Worm (Caenorhabditis elegans) whole organism, mixed stage, embryonic: ENCODE measurements around the gene Y67H2A.7.

Experiments used
- bed-3 ChIP-seq: fragments of 200-800 bp; sonication (Bioruptor generic); optimal IDR thresholded peaks from 3 replicates; lab custom pipeline; 2018; ENCODE audit warnings: mild to moderate bottlenecking, missing genetic modification characterization, moderate library complexity, missing compliant biosample characterization
- blmp-1 ChIP-seq: fragments of 150-350 bp; optimal IDR thresholded peaks from 2 replicates; lab custom pipeline; 2014; ENCODE audit warnings: missing biosample characterization, missing genetic modification characterization
- ceh-39 ChIP-seq: fragments of 150-350 bp; optimal IDR thresholded peaks from 2 replicates; lab custom pipeline; 2014; ENCODE audit warnings: missing biosample characterization, missing genetic modification characterization
- ceh-43 ChIP-seq: fragments of 200-800 bp; sonication (Bioruptor generic); optimal IDR thresholded peaks from 2 replicates; lab custom pipeline; 2018; ENCODE audit warnings: mild to moderate bottlenecking, missing genetic modification characterization, moderate library complexity, missing compliant biosample characterization
- ceh-83 ChIP-seq: fragments of 200-800 bp; sonication (Bioruptor generic); optimal IDR thresholded peaks from 2 replicates; lab custom pipeline; 2018; ENCODE audit warnings: mild to moderate bottlenecking, missing genetic modification characterization, missing compliant biosample characterization
- ces-1 ChIP-seq: fragments of 150-350 bp; optimal IDR thresholded peaks from 2 replicates; lab custom pipeline; 2014; ENCODE audit warnings: missing biosample characterization, missing genetic modification reagents, missing genetic modification characterization
- cnd-1 ChIP-seq: fragments of 200-800 bp; sonication (Bioruptor generic); optimal IDR thresholded peaks from 2 replicates; lab custom pipeline; 2018; ENCODE audit warnings: mild to moderate bottlenecking, missing genetic modification characterization, missing compliant biosample characterization
- drap-1 ChIP-seq: fragments of 200-800 bp; sonication (Bioruptor generic); optimal IDR thresholded peaks from 3 replicates; lab custom pipeline; 2018; ENCODE audit warnings: mild to moderate bottlenecking, missing genetic modification characterization, missing compliant biosample characterization
- elt-1 ChIP-seq: sonication (generic microtip); optimal IDR thresholded peaks from 2 replicates; lab custom pipeline; 2017; ENCODE audit warnings: missing genetic modification characterization, mild to moderate bottlenecking, missing compliant biosample characterization, antibody characterized with exemption, moderate library complexity, borderline replicate concordance; ENCODE audit not compliant: insufficient read depth
- elt-3 ChIP-seq: fragments of 150-350 bp; optimal IDR thresholded peaks from 2 replicates; lab custom pipeline; 2014; ENCODE audit warnings: missing biosample characterization, missing genetic modification characterization
- flh-1 ChIP-seq: fragments of 200-800 bp; sonication (Bioruptor generic); optimal IDR thresholded peaks from 2 replicates; lab custom pipeline; 2018; ENCODE audit warnings: mild to moderate bottlenecking, missing genetic modification characterization, moderate library complexity, missing compliant biosample characterization
- ham-2 ChIP-seq: fragments of 200-800 bp; sonication (Bioruptor generic); optimal IDR thresholded peaks from 2 replicates; lab custom pipeline; 2018; ENCODE audit warnings: mild to moderate bottlenecking, missing genetic modification characterization, missing compliant biosample characterization
- hlh-1 ChIP-seq: fragments of 150-350 bp; optimal IDR thresholded peaks from 2 replicates; lab custom pipeline; 2014; ENCODE audit warnings: missing biosample characterization, missing genetic modification reagents, missing genetic modification characterization
- lin-13 ChIP-seq: fragments of 150-350 bp; optimal IDR thresholded peaks from 2 replicates; lab custom pipeline; 2014; ENCODE audit warnings: missing biosample characterization, missing genetic modification characterization
- lin-32 ChIP-seq: fragments of 200-800 bp; sonication (Bioruptor generic); optimal IDR thresholded peaks from 2 replicates; lab custom pipeline; 2018; ENCODE audit warnings: mild to moderate bottlenecking, missing genetic modification characterization, missing compliant biosample characterization
- lsy-2 ChIP-seq: fragments of 150-350 bp; optimal IDR thresholded peaks from 2 replicates; lab custom pipeline; 2014; ENCODE audit warnings: missing biosample characterization, missing genetic modification characterization
- mab-5 ChIP-seq: fragments of 150-350 bp; optimal IDR thresholded peaks from 2 replicates; lab custom pipeline; 2014; ENCODE audit warnings: missing biosample characterization, missing genetic modification characterization
- mep-1 ChIP-seq: fragments of 150-350 bp; optimal IDR thresholded peaks from 2 replicates; lab custom pipeline; 2017; ENCODE audit warnings: missing biosample characterization, missing genetic modification reagents, missing genetic modification characterization, inconsistent platforms
- mls-2 ChIP-seq: sonication (generic microtip); optimal IDR thresholded peaks from 2 replicates; lab custom pipeline; 2016; ENCODE audit warnings: mild to moderate bottlenecking, missing genetic modification characterization, moderate library complexity, missing compliant biosample characterization
- nhr-12 ChIP-seq: fragments of 150-350 bp; optimal IDR thresholded peaks from 2 replicates; lab custom pipeline; 2014; ENCODE audit warnings: missing biosample characterization, missing genetic modification characterization
- nhr-2 ChIP-seq: fragments of 150-350 bp; optimal IDR thresholded peaks from 2 replicates; lab custom pipeline; 2014; ENCODE audit warnings: missing biosample characterization, missing genetic modification characterization
- nhr-28 ChIP-seq: fragments of 150-350 bp; optimal IDR thresholded peaks from 2 replicates; lab custom pipeline; 2014; ENCODE audit warnings: missing biosample characterization, missing genetic modification characterization
- nhr-76 ChIP-seq: sonication (generic microtip); optimal IDR thresholded peaks from 2 replicates; lab custom pipeline; 2017; ENCODE audit warnings: missing biosample characterization, missing genetic modification characterization
- pha-4 ChIP-seq: fragments of 150-350 bp; optimal IDR thresholded peaks from 2 replicates; lab custom pipeline; 2018; ENCODE audit warnings: missing biosample characterization, missing genetic modification reagents, missing genetic modification characterization
- sem-2 ChIP-seq: fragments of 200-800 bp; sonication (Bioruptor generic); optimal IDR thresholded peaks from 2 replicates; lab custom pipeline; 2018; ENCODE audit warnings: mild to moderate bottlenecking, missing genetic modification characterization, missing compliant biosample characterization
- snpc-4 ChIP-seq: fragments of 150-350 bp; optimal IDR thresholded peaks from 2 replicates; lab custom pipeline; 2014; ENCODE audit warnings: missing biosample characterization, missing genetic modification characterization
- sptf-1 ChIP-seq: sonication (generic microtip); optimal IDR thresholded peaks from 2 replicates; lab custom pipeline; 2017; ENCODE audit warnings: mild to moderate bottlenecking, missing genetic modification characterization, moderate library complexity, missing compliant biosample characterization
- tbx-8 ChIP-seq: fragments of 200-800 bp; sonication (Bioruptor generic); optimal IDR thresholded peaks from 2 replicates; lab custom pipeline; 2018; ENCODE audit warnings: mild to moderate bottlenecking, missing genetic modification characterization, moderate library complexity, missing compliant biosample characterization
- unc-120 ChIP-seq: sonication (generic microtip); optimal IDR thresholded peaks from 2 replicates; lab custom pipeline; 2017; ENCODE audit warnings: missing genetic modification characterization, missing compliant biosample characterization; ENCODE audit not compliant: poor library complexity, severe bottlenecking
- unc-39 ChIP-seq: fragments of 150-350 bp; optimal IDR thresholded peaks from 2 replicates; lab custom pipeline; 2014; ENCODE audit warnings: missing biosample characterization, missing genetic modification characterization
- unc-62 ChIP-seq: fragments of 150-350 bp; optimal IDR thresholded peaks from 2 replicates; lab custom pipeline; 2014; ENCODE audit warnings: missing biosample characterization, missing genetic modification reagents, missing genetic modification characterization
- zip-8 ChIP-seq: fragments of 150-350 bp; optimal IDR thresholded peaks from 2 replicates; lab custom pipeline; 2014; ENCODE audit warnings: missing biosample characterization, missing genetic modification characterization
- ztf-11 ChIP-seq: fragments of 150-350 bp; optimal IDR thresholded peaks from 2 replicates; lab custom pipeline; 2014; ENCODE audit warnings: missing biosample characterization, missing genetic modification characterization

The Y67H2A.7 gene

ce11 chrIV:13331285-13331684 lies 27.7 kb downstream of the Y67H2A.7 start, which contains the start of gene pqn-74:
Gene pqn-74 (minus strand): TSS chrIV:13331406.
- TF ChIP-seq hlh-1 (no peak), mep-1 (tag; lab: Kevin White, UChicago) (no peak), cnd-1 (no peak), zip-8 (tag; lab: Kevin White, UChicago) (no peak), sem-2 (no peak), lin-32 (GFP tag; lab: Kevin White, UChicago) (no peak), lsy-2 (tag; lab: Kevin White, UChicago) (no peak)

- no peak for TF ChIP-seq drap-1 (GFP tag; lab: Kevin White, UChicago)
- TF ChIP-seq pha-4 (tag; lab: Kevin White, UChicago): no peak
- TF ChIP-seq ceh-39: no peak
- TF ChIP-seq unc-62 (GFP tag; lab: Kevin White, UChicago): no peak
- TF ChIP-seq elt-1 (tag; lab: Kevin White, UChicago): no peak
- TF ChIP-seq nhr-12 (tag; lab: Kevin White, UChicago): no peak
- TF ChIP-seq nhr-2 (tag; lab: Kevin White, UChicago): no peak
- TF ChIP-seq unc-39: no peak
- no peak for TF ChIP-seq cnd-1
- TF ChIP-seq snpc-4 (tag; lab: Kevin White, UChicago): no peak
- no peak for TF ChIP-seq mls-2 (tag; lab: Kevin White, UChicago)
- no peak for TF ChIP-seq lsy-2 (tag; lab: Kevin White, UChicago)
- no peak for TF ChIP-seq bed-3
- TF ChIP-seq ceh-83 (GFP tag; lab: Kevin White, UChicago): no peak
- no peak for TF ChIP-seq sem-2
Observed at ce11 chrIV:13334287-13334686, 30.7 kb downstream of the Y67H2A.7 start.

ce11 chrIV:13342555-13342954 lies 39.0 kb downstream of the Y67H2A.7 start, which contains the start of gene W02A2.5:
Gene W02A2.5 (plus strand): TSS chrIV:13342855.
- TF ChIP-seq ces-1: no peak
- no peak for TF ChIP-seq nhr-76 (tag; lab: Kevin White, UChicago)
- TF ChIP-seq ceh-39: no peak
- no peak for TF ChIP-seq nhr-2 (tag; lab: Kevin White, UChicago)
- no peak for TF ChIP-seq lsy-2 (tag; lab: Kevin White, UChicago)
- TF ChIP-seq bed-3: no peak
- no peak for TF ChIP-seq pha-4 (tag; lab: Kevin White, UChicago)
- no peak for TF ChIP-seq unc-120 (tag; lab: Kevin White, UChicago)
- no peak for TF ChIP-seq elt-3 (tag; lab: Kevin White, UChicago)
- TF ChIP-seq mab-5: no peak
- no peak for TF ChIP-seq tbx-8
- no peak for TF ChIP-seq nhr-28 (tag; lab: Kevin White, UChicago)
- TF ChIP-seq nhr-12 (tag; lab: Kevin White, UChicago): no peak
- no peak for TF ChIP-seq sem-2
- no peak for TF ChIP-seq zip-8 (tag; lab: Kevin White, UChicago)
- TF ChIP-seq ham-2: no peak
- no peak for TF ChIP-seq unc-39
- TF ChIP-seq cnd-1: no peak
- TF ChIP-seq mep-1 (tag; lab: Kevin White, UChicago): no peak
- TF ChIP-seq mls-2 (tag; lab: Kevin White, UChicago): no peak

ce11 chrIV:13346078-13346477 lies 42.5 kb downstream of the Y67H2A.7 start:
- TF ChIP-seq ceh-43 (GFP tag; lab: Kevin White, UChicago): no peak
- no peak for TF ChIP-seq nhr-2 (tag; lab: Kevin White, UChicago)
- no peak for TF ChIP-seq bed-3
- no peak for TF ChIP-seq flh-1
- TF ChIP-seq pha-4 (tag; lab: Kevin White, UChicago): no peak
- no peak for TF ChIP-seq ces-1
- TF ChIP-seq ham-2: no peak
- TF ChIP-seq ceh-39: no peak
- TF ChIP-seq blmp-1 (tag; lab: Kevin White, UChicago): no peak
- TF ChIP-seq lin-13 (tag; lab: Kevin White, UChicago): no peak
- no peak for TF ChIP-seq snpc-4 (tag; lab: Kevin White, UChicago)
- TF ChIP-seq drap-1 (GFP tag; lab: Kevin White, UChicago): no peak
- TF ChIP-seq nhr-76 (tag; lab: Kevin White, UChicago): no peak
- no peak for TF ChIP-seq elt-1 (tag; lab: Kevin White, UChicago)
- no peak for TF ChIP-seq mls-2 (tag; lab: Kevin White, UChicago)
- no peak for TF ChIP-seq elt-3 (tag; lab: Kevin White, UChicago)

- no peak for TF ChIP-seq bed-3
- TF ChIP-seq cnd-1: no peak
- no peak for TF ChIP-seq snpc-4 (tag; lab: Kevin White, UChicago)
- TF ChIP-seq sptf-1: no peak
- TF ChIP-seq nhr-12 (tag; lab: Kevin White, UChicago): no peak
- no peak for TF ChIP-seq ztf-11 (tag; lab: Kevin White, UChicago)
- TF ChIP-seq mls-2 (tag; lab: Kevin White, UChicago): no peak
- no peak for TF ChIP-seq ceh-39
- TF ChIP-seq lin-32 (GFP tag; lab: Kevin White, UChicago): no peak
Observed at ce11 chrIV:13347232-13347715, 43.7 kb downstream of the Y67H2A.7 start, which contains the start of gene W02A2.9. Gene W02A2.9 (plus strand): TSS chrIV:13347665.
